Worm (Caenorhabditis elegans): ENCODE data around the gene srh-61.

Gene srh-61

DNA sequence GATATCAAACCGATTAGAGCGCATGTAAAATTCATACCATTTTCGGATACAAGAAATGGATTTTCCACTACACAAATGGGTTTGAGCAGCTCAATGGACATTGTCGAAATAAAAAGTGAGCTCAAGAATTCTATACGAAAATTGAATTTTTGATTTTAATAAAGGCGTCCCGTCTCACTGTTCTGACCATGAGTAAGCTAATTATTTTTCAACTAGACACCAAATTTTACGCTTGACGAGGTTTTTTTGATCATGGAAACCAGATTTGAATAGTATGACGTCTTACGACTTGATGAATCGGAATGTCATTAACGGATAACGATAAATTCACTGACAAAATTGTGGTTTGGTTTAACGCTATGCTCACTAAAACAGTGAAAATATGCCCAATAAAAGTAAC is at the start of gene srh-61:
TSS of gene srh-61 (minus strand) at position 101 of the 400 bp plus-strand sequence.
- no peak for TF ChIP-seq blmp-1 (tag; optimal IDR thresholded peaks at IDR 0.05; ENCODE audit: insufficient read depth)
- no peak for TF ChIP-seq nhr-12 (tag; optimal IDR thresholded peaks at IDR 0.05)

DNA sequence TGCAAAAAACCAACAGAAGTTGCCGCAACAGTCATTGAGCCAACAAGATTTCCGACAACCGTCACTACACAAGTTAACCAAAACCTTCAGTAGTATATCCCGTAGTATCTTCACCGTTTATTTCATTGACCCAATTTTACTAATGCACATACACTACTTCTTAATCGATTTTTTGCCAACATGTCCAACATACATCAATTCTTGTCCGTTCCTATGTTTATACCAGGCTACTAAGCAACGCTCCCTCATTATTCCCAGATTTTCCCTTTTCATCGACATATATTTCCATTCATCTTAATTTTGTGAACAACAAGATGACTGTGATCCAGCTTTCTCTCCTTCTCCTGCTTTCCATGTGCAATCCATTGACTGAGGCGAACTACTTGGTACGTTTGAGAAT is 49.6 kb upstream of the srh-61 start, which contains the start of gene F49C5.7:
TSS of gene F49C5.7 (plus strand) at position 301 of the 400 bp plus-strand sequence.
- TF ChIP-seq elt-3 (tag; optimal IDR thresholded peaks at IDR 0.05) (no peak), ztf-4 (tag; optimal IDR thresholded peaks at IDR 0.05) (no peak), ZK546.5 (tag; optimal IDR thresholded peaks at IDR 0.05) (no peak), snpc-4 (tag; optimal IDR thresholded peaks at IDR 0.05) (no peak), mab-5 (tag; optimal IDR thresholded peaks at IDR 0.05) (no peak), Y55F3AM.14 (GFP tag; optimal IDR thresholded peaks at IDR 0.05) (no peak), gmeb-1 (tag; optimal IDR thresholded peaks at IDR 0.05) (no peak), egl-27 (tag; optimal IDR thresholded peaks at IDR 0.05) (no peak), nhr-25 (tag; optimal IDR thresholded peaks at IDR 0.05) (no peak), lsy-2 (tag; optimal IDR thresholded peaks at IDR 0.05) (no peak), nhr-77 (tag; optimal IDR thresholded peaks at IDR 0.05) (no peak), ztf-1 (GFP tag; conservative IDR thresholded peaks at IDR 0.05) (no peak), F13H6.1 (tag; optimal IDR thresholded peaks at IDR 0.05) (no peak), nhr-10 (tag; optimal IDR thresholded peaks at IDR 0.05) (no peak)

DNA sequence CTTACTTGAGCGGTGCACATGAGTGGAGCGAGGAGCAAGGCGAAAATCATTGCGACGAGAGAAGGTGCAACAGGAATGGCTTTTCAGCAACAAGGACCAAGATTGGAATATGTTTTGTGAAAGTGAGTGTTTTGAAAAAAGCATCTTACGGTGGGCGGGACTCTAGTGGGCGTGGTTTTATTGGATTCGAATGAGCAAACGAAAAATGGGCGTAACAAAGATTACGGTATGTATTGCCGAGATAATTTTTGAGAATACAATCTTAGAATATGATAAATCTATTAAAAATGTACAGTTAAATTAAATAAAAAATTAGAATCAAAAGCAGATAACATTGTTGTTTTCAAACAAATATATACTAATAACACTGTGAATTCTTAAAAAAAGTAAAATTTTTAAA is 44.0 kb upstream of the srh-61 start, which contains the start of gene F49C5.12:
TSS of gene F49C5.12 (minus strand) at position 101 of the 400 bp plus-strand sequence.
- no peak for TF ChIP-seq ztf-4 (tag; optimal IDR thresholded peaks at IDR 0.05)
- TF ChIP-seq dmd-4 (tag; optimal IDR thresholded peaks at IDR 0.05) = no peak
- no peak for TF ChIP-seq ztf-11 (tag; optimal IDR thresholded peaks at IDR 0.05)
- no peak for TF ChIP-seq alr-1 (tag; optimal IDR thresholded peaks at IDR 0.05)
- no peak for TF ChIP-seq lin-39 (tag; optimal IDR thresholded peaks at IDR 0.05)
- TF ChIP-seq fos-1 (tag; optimal IDR thresholded peaks at IDR 0.05) = no peak
- no peak for TF ChIP-seq crh-2 (tag; optimal IDR thresholded peaks at IDR 0.05)
- TF ChIP-seq egl-27 (tag; optimal IDR thresholded peaks at IDR 0.05) = no peak
- TF ChIP-seq ceh-82 (tag; optimal IDR thresholded peaks at IDR 0.05) = no peak
- TF ChIP-seq nhr-77 (tag; optimal IDR thresholded peaks at IDR 0.05) = no peak
- no peak for TF ChIP-seq nhr-12 (tag; optimal IDR thresholded peaks at IDR 0.05)
- no peak for TF ChIP-seq unc-55 (GFP tag; optimal IDR thresholded peaks at IDR 0.05)
- no peak for TF ChIP-seq F13H6.1 (tag; optimal IDR thresholded peaks at IDR 0.05)
- TF ChIP-seq lsy-2 (tag; optimal IDR thresholded peaks at IDR 0.05) = no peak
- TF ChIP-seq mab-5 (tag; optimal IDR thresholded peaks at IDR 0.05) = no peak
- TF ChIP-seq peb-1 (tag; optimal IDR thresholded peaks at IDR 0.05) = no peak
- no peak for TF ChIP-seq ztf-1 (GFP tag; conservative IDR thresholded peaks at IDR 0.05)
- TF ChIP-seq elt-1 (tag; optimal IDR thresholded peaks at IDR 0.05) = no peak
- no peak for TF ChIP-seq lin-13 (GFP tag; optimal IDR thresholded peaks at IDR 0.05)
- no peak for TF ChIP-seq nhr-11 (tag; optimal IDR thresholded peaks at IDR 0.05)

DNA sequence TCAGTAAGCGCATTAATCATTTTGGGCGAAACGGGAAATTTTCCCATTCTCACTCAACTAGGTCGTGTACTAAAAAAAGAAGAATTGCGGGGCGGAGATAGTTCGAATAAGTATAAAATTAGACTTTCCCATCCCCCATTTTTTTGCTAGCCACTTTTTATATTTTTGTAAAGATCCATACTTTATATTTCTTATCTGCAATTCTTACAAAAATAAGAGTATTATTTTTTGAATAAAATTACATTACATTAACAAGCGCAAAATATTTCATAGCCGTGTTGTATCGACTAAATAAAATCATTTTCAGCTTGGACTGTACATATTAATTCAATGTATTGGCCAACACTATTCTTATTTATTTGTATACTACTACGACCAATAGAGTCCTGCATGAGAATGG is 39.4 kb upstream of the srh-61 start, which contains the start of gene F49C5.11:
TSS of gene F49C5.11 (plus strand) at position 301 of the 400 bp plus-strand sequence.
- TF ChIP-seq ceh-16 (tag; optimal IDR thresholded peaks at IDR 0.05) = no peak
- no peak for TF ChIP-seq dmd-4 (tag; optimal IDR thresholded peaks at IDR 0.05)
- TF ChIP-seq ceh-82 (tag; optimal IDR thresholded peaks at IDR 0.05) = no peak
- TF ChIP-seq unc-55 (GFP tag; optimal IDR thresholded peaks at IDR 0.05) = no peak
- TF ChIP-seq nhr-237 (tag; optimal IDR thresholded peaks at IDR 0.05) = no peak
- TF ChIP-seq lin-39 (tag; optimal IDR thresholded peaks at IDR 0.05) = no peak
- no peak for TF ChIP-seq Y55F3AM.14 (GFP tag; optimal IDR thresholded peaks at IDR 0.05)
- TF ChIP-seq nhr-10 (tag; optimal IDR thresholded peaks at IDR 0.05) = no peak
- no peak for TF ChIP-seq nhr-129 (tag; optimal IDR thresholded peaks at IDR 0.05)
- TF ChIP-seq mdl-1 (tag; optimal IDR thresholded peaks at IDR 0.05) = no peak
- no peak for TF ChIP-seq elt-1 (tag; optimal IDR thresholded peaks at IDR 0.05)
- TF ChIP-seq F13H6.1 (tag; optimal IDR thresholded peaks at IDR 0.05) = no peak
- TF ChIP-seq fos-1 (tag; optimal IDR thresholded peaks at IDR 0.05) = no peak
- TF ChIP-seq lin-11 (tag; optimal IDR thresholded peaks at IDR 0.05) = no peak
- TF ChIP-seq egl-27 (tag; optimal IDR thresholded peaks at IDR 0.05) = no peak
- no peak for TF ChIP-seq ztf-4 (tag; optimal IDR thresholded peaks at IDR 0.05)
- TF ChIP-seq blmp-1 (tag; optimal IDR thresholded peaks at IDR 0.05; ENCODE audit: insufficient read depth) = no peak
- TF ChIP-seq R02D3.7 (tag; optimal IDR thresholded peaks at IDR 0.05) = no peak
- TF ChIP-seq sem-4 (tag; optimal IDR thresholded peaks at IDR 0.05) = no peak
- TF ChIP-seq C34F6.9 (tag; optimal IDR thresholded peaks at IDR 0.05) = no peak

Data from whole organism, L2 larva.